Worm (Caenorhabditis elegans) whole organism, midembryonic: ENCODE results near the gene dsl-7.

ENCODE experiments used
- T22C8.4 ChIP-seq: fragments of 200-800 bp; sonication (Bioruptor generic); IDR thresholded peaks from 2 replicates; pipeline ENCODE4 v1.3.6; 2022; ENCODE audit warnings: missing genetic modification characterization, missing compliant biosample characterization
- flt-1 ChIP-seq: fragments of 200-800 bp; sonication (Bioruptor generic); IDR thresholded peaks from 2 replicates; pipeline ENCODE4 v1.3.6; 2022; ENCODE audit warnings: missing genetic modification characterization, missing compliant biosample characterization
- klf-2 ChIP-seq: fragments of 200-800 bp; sonication (Bioruptor generic); conservative IDR thresholded peaks from 2 replicates; pipeline ENCODE4 v1.3.6; 2022; ENCODE audit warnings: missing genetic modification reagents, missing genetic modification characterization, missing compliant biosample characterization
- ref-1 ChIP-seq: fragments of 200-800 bp; sonication (Bioruptor generic); conservative IDR thresholded peaks from 2 replicates; pipeline ENCODE4 v1.3.6; 2022; ENCODE audit warnings: missing genetic modification reagents, missing genetic modification characterization, missing compliant biosample characterization
- ztf-23 ChIP-seq: fragments of 200-800 bp; sonication (Bioruptor generic); IDR thresholded peaks from 2 replicates; pipeline ENCODE4 v1.3.6; 2022; ENCODE audit warnings: missing genetic modification reagents, missing genetic modification characterization, missing compliant biosample characterization
- ztf-29 ChIP-seq: fragments of 200-800 bp; sonication (Bioruptor generic); IDR thresholded peaks from 2 replicates; pipeline ENCODE4 v1.3.6; 2022; ENCODE audit warnings: missing genetic modification reagents, missing genetic modification characterization, missing compliant biosample characterization

DNA sequence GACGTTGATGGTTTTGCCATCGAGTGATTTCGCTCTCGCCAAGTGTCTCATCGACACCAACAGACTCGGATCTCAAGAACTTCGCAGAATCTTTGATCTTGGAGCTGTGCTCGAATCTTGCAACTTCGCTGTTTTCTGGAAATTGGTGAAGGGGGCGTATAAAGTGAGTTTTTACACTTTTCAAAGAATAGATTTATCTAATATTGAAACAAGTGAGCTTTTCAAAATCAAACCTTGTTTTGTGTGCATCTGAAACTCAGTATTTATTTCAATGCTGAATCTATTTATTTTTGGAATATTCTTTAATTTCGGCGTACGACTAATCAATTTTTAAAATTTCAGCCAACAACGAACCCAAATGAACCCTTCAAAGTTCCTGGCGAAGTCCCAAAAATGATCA lies 38.7 kb upstream of the dsl-7 start:
- TF ChIP-seq T22C8.4 (GFP tag; lab: Robert Waterston, UW) (no peak), flt-1 (GFP tag; lab: Robert Waterston, UW) (no peak), ztf-29 (GFP tag; lab: Robert Waterston, UW) (no peak), klf-2 (GFP tag; lab: Robert Waterston, UW) (no peak), ref-1 (GFP tag; lab: Robert Waterston, UW) (no peak), ztf-23 (GFP tag; lab: Robert Waterston, UW) (no peak)
